Fruit fly (Drosophila melanogaster) whole organism, embryonic: Measurements from ENCODE around the gene CG13033.

Experiments
- Bdp1 ChIP-seq: fragments of 200-800 bp; sonication (Bioruptor generic); optimal IDR thresholded peaks from 3 replicates; lab custom pipeline; 2016; ENCODE audit warnings: missing biosample characterization, missing genetic modification characterization
- CG11723 ChIP-seq: fragments of 200-800 bp; sonication (Bioruptor generic); optimal IDR thresholded peaks from 2 replicates; lab custom pipeline; 2017; ENCODE audit warnings: missing biosample characterization, mild to moderate bottlenecking, missing genetic modification characterization
- CG12155 ChIP-seq: fragments of 200-800 bp; sonication (Bioruptor generic); optimal IDR thresholded peaks from 3 replicates; lab custom pipeline; 2016; ENCODE audit warnings: missing biosample characterization, missing genetic modification characterization
- CG12236 ChIP-seq: fragments of 200-800 bp; sonication (Bioruptor generic); optimal IDR thresholded peaks from 2 replicates; lab custom pipeline; 2016; ENCODE audit warnings: missing biosample characterization, missing genetic modification characterization
- CG12942 ChIP-seq: fragments of 200-800 bp; sonication (Bioruptor generic); optimal IDR thresholded peaks from 3 replicates; lab custom pipeline; 2016; ENCODE audit warnings: missing biosample characterization, missing genetic modification characterization
- CG14710 ChIP-seq: fragments of 200-800 bp; sonication (Bioruptor generic); optimal IDR thresholded peaks from 3 replicates; lab custom pipeline; 2019; ENCODE audit warnings: missing biosample characterization, mild to moderate bottlenecking, missing genetic modification characterization, moderate library complexity
- CG1529 ChIP-seq: fragments of 200-800 bp; sonication (Bioruptor generic); optimal IDR thresholded peaks from 3 replicates; lab custom pipeline; 2018; ENCODE audit warnings: missing biosample characterization, missing genetic modification characterization
- CG15479 ChIP-seq: fragments of 200-800 bp; sonication (Bioruptor generic); optimal IDR thresholded peaks from 3 replicates; lab custom pipeline; 2019; ENCODE audit warnings: missing biosample characterization, mild to moderate bottlenecking, missing genetic modification characterization, moderate library complexity
- CG17802 ChIP-seq: fragments of 200-800 bp; sonication (Bioruptor generic); optimal IDR thresholded peaks from 2 replicates; lab custom pipeline; 2018; ENCODE audit warnings: missing biosample characterization, mild to moderate bottlenecking, missing genetic modification characterization, moderate library complexity
- CG18764 ChIP-seq: fragments of 200-800 bp; sonication (Bioruptor generic); optimal IDR thresholded peaks from 3 replicates; lab custom pipeline; 2016; ENCODE audit warnings: missing biosample characterization, missing genetic modification characterization
- CG31224 ChIP-seq: fragments of 200-800 bp; sonication (Bioruptor generic); IDR thresholded peaks from 2 replicates; pipeline ENCODE4 v1.3.6; 2022; ENCODE audit warnings: missing biosample characterization, missing genetic modification characterization
- CG32767 ChIP-seq: fragments of 200-800 bp; sonication (Bioruptor generic); IDR thresholded peaks from 2 replicates; pipeline ENCODE4 v1.3.6; 2022; ENCODE audit warnings: missing biosample characterization, missing genetic modification characterization
- CG4424 ChIP-seq: fragments of 200-800 bp; sonication (Bioruptor generic); optimal IDR thresholded peaks from 3 replicates; lab custom pipeline; 2016; ENCODE audit warnings: missing biosample characterization, missing genetic modification characterization
- CG5245 ChIP-seq: fragments of 200-800 bp; sonication (Bioruptor generic); optimal IDR thresholded peaks from 3 replicates; lab custom pipeline; 2016; ENCODE audit warnings: missing biosample characterization, missing genetic modification characterization
- CG6854 ChIP-seq: fragments of 200-800 bp; sonication (Bioruptor generic); optimal IDR thresholded peaks from 3 replicates; lab custom pipeline; 2017; ENCODE audit warnings: missing biosample characterization, mild to moderate bottlenecking, missing genetic modification characterization
- CG7271 ChIP-seq: fragments of 200-800 bp; sonication (Bioruptor generic); optimal IDR thresholded peaks from 2 replicates; lab custom pipeline; 2018; ENCODE audit warnings: missing biosample characterization, mild to moderate bottlenecking, missing genetic modification characterization, moderate library complexity
- CG7963 ChIP-seq: fragments of 200-800 bp; sonication (Bioruptor generic); IDR thresholded peaks from 3 replicates; pipeline ENCODE4 v1.3.6; 2022; ENCODE audit warnings: missing biosample characterization, missing genetic modification characterization; ENCODE audit not compliant: partially characterized antibody
- CG8388 ChIP-seq: fragments of 200-800 bp; sonication (Bioruptor generic); optimal IDR thresholded peaks from 2 replicates; lab custom pipeline; 2019; ENCODE audit warnings: missing biosample characterization, mild to moderate bottlenecking, missing genetic modification characterization, moderate library complexity
- CG8924 ChIP-seq: fragments of 200-800 bp; optimal IDR thresholded peaks from 3 replicates; lab custom pipeline; 2019; ENCODE audit warnings: missing biosample characterization, mild to moderate bottlenecking, missing genetic modification characterization, moderate library complexity
- D19B ChIP-seq: fragments of 200-800 bp; sonication (Bioruptor generic); optimal IDR thresholded peaks from 2 replicates; lab custom pipeline; 2017; ENCODE audit warnings: missing biosample characterization, mild to moderate bottlenecking, missing genetic modification characterization
- Dek ChIP-seq: fragments of 200-800 bp; sonication (Bioruptor generic); optimal IDR thresholded peaks from 3 replicates; lab custom pipeline; 2019; ENCODE audit warnings: missing biosample characterization, mild to moderate bottlenecking, missing genetic modification characterization, moderate library complexity
- Gug ChIP-seq: fragments of 200-800 bp; sonication (Bioruptor generic); IDR thresholded peaks from 4 replicates; pipeline ENCODE4 v1.3.6; 2022; ENCODE audit warnings: missing biosample characterization, missing genetic modification characterization
- MTF-1 ChIP-seq: fragments of 200-800 bp; sonication (Bioruptor generic); optimal IDR thresholded peaks from 2 replicates; lab custom pipeline; 2018; ENCODE audit warnings: missing biosample characterization, mild to moderate bottlenecking, missing genetic modification characterization, borderline replicate concordance
- Meics ChIP-seq: fragments of 200-800 bp; sonication (Bioruptor generic); optimal IDR thresholded peaks from 2 replicates; lab custom pipeline; 2017; ENCODE audit warnings: missing biosample characterization, mild to moderate bottlenecking, missing genetic modification characterization
- Scr ChIP-seq: fragments of 200-800 bp; sonication (Bioruptor generic); IDR thresholded peaks from 2 replicates; pipeline ENCODE4 v1.3.6; 2022; ENCODE audit warnings: missing biosample characterization, missing genetic modification characterization; ENCODE audit not compliant: partially characterized antibody
- Stat92E ChIP-seq, 3 experiments: fragments of >200 bp in 2 of 3; fragments of 200-800 bp in 1 of 3; sonication (Bioruptor generic) in 1 of 3; optimal IDR thresholded peaks; 2 replicates each; lab custom pipeline; 2017 to 2019; ENCODE audit warnings: missing biosample characterization in 3 of 3, missing genetic modification characterization in 3 of 3, mild to moderate bottlenecking in 1 of 3, moderate library complexity in 1 of 3
- Usf ChIP-seq: fragments of 200-800 bp; sonication (Bioruptor generic); optimal IDR thresholded peaks from 2 replicates; lab custom pipeline; 2017; ENCODE audit warnings: missing genotype, missing biosample characterization, missing genetic modification characterization
- Xrp1 ChIP-seq: fragments of 200-800 bp; sonication (Bioruptor generic); IDR thresholded peaks from 2 replicates; pipeline ENCODE4 v1.3.6; 2022; ENCODE audit warnings: missing biosample characterization, missing genetic modification characterization
- al ChIP-seq: fragments of 200-800 bp; sonication (Bioruptor generic); IDR thresholded peaks from 2 replicates; pipeline ENCODE4 v1.3.6; 2022; ENCODE audit warnings: missing biosample characterization, missing genetic modification characterization
- ci ChIP-seq: fragments of 200-800 bp; sonication (Bioruptor generic); IDR thresholded peaks from 3 replicates; pipeline ENCODE4 v1.3.6; 2022; ENCODE audit warnings: missing biosample characterization, missing genetic modification characterization
- crc ChIP-seq: fragments of 200-800 bp; sonication (Bioruptor generic); optimal IDR thresholded peaks from 2 replicates; lab custom pipeline; 2016; ENCODE audit warnings: missing biosample characterization, missing genetic modification characterization
- dysf ChIP-seq: fragments of 200-800 bp; sonication (Bioruptor generic); IDR thresholded peaks from 3 replicates; pipeline ENCODE4 v1.3.6; 2022; ENCODE audit warnings: missing biosample characterization, missing genetic modification characterization
- hkb ChIP-seq, 2 experiments: fragments of 200-800 bp in 1 of 2; fragments of >200 bp in 1 of 2; sonication (Bioruptor generic) in 1 of 2; IDR thresholded peaks in 1 of 2; optimal IDR thresholded peaks in 1 of 2; 2 replicates each; pipeline versions ENCODE4 v1.3.6 to Lab custom; 2017 to 2022; ENCODE audit warnings: missing biosample characterization in 1 of 2, missing genetic modification characterization in 1 of 2
- kay ChIP-seq: fragments of 200-800 bp; sonication (Bioruptor generic); optimal IDR thresholded peaks from 2 replicates; lab custom pipeline; 2016; ENCODE audit warnings: missing biosample characterization, missing genetic modification characterization
- mam ChIP-seq: fragments of 200-800 bp; sonication (Bioruptor generic); optimal IDR thresholded peaks from 3 replicates; lab custom pipeline; 2016; ENCODE audit warnings: missing biosample characterization, missing genetic modification characterization
- mld ChIP-seq: fragments of 200-800 bp; sonication (Bioruptor generic); IDR thresholded peaks from 3 replicates; pipeline ENCODE4 v1.3.6; 2022; ENCODE audit warnings: missing biosample characterization, missing genetic modification characterization; ENCODE audit not compliant: partially characterized antibody
- nom ChIP-seq: fragments of 200-800 bp; sonication (Bioruptor generic); optimal IDR thresholded peaks from 2 replicates; lab custom pipeline; 2017; ENCODE audit warnings: missing biosample characterization, missing genetic modification characterization, mild to moderate bottlenecking, moderate library complexity, missing genetic modification reagents
- org-1 ChIP-seq: fragments of 200-800 bp; sonication (Bioruptor generic); optimal IDR thresholded peaks from 2 replicates; lab custom pipeline; 2017; ENCODE audit warnings: missing biosample characterization, missing genetic modification characterization
- pan ChIP-seq, 4 experiments: fragments of >200 bp in 3 of 4; fragments of 200-800 bp in 1 of 4; sonication (Bioruptor generic) in 1 of 4; optimal IDR thresholded peaks in 3 of 4; IDR thresholded peaks in 1 of 4; 2 replicates each; pipeline versions ENCODE4 v1.3.6 to Lab custom; 2017 to 2022; ENCODE audit warnings: missing biosample characterization in 2 of 4, missing genetic modification characterization in 2 of 4, mixed read lengths in 1 of 4
- peb ChIP-seq: fragments of 200-800 bp; sonication (Bioruptor generic); IDR thresholded peaks from 2 replicates; pipeline ENCODE4 v1.3.6; 2022; ENCODE audit warnings: missing biosample characterization, missing genetic modification characterization
- pum ChIP-seq: fragments of 200-800 bp; sonication (Bioruptor generic); optimal IDR thresholded peaks from 2 replicates; lab custom pipeline; 2016; ENCODE audit warnings: missing biosample characterization, missing genetic modification characterization
- scrt ChIP-seq: fragments of 200-800 bp; sonication (Bioruptor generic); optimal IDR thresholded peaks from 2 replicates; lab custom pipeline; 2018; ENCODE audit warnings: missing biosample characterization, mild to moderate bottlenecking, missing genetic modification characterization, moderate library complexity
- shn ChIP-seq: fragments of 200-800 bp; sonication (Bioruptor generic); optimal IDR thresholded peaks from 3 replicates; lab custom pipeline; 2016; ENCODE audit warnings: missing biosample characterization, missing genetic modification characterization
- sqz ChIP-seq: fragments of 200-800 bp; sonication (Bioruptor generic); optimal IDR thresholded peaks from 3 replicates; lab custom pipeline; 2018; ENCODE audit warnings: missing biosample characterization, mild to moderate bottlenecking, missing genetic modification characterization
- tin ChIP-seq: fragments of 200-800 bp; sonication (Bioruptor generic); optimal IDR thresholded peaks from 3 replicates; lab custom pipeline; 2016; ENCODE audit warnings: missing biosample characterization, missing genetic modification characterization
- trh ChIP-seq: fragments of 200-800 bp; sonication (Bioruptor generic); optimal IDR thresholded peaks from 2 replicates; lab custom pipeline; 2016; ENCODE audit warnings: missing biosample characterization, missing genetic modification characterization
- vvl ChIP-seq: fragments of 200-800 bp; sonication (Bioruptor generic); IDR thresholded peaks from 2 replicates; pipeline ENCODE4 v1.3.6; 2022; ENCODE audit warnings: missing biosample characterization, missing genetic modification characterization
- zfh1 ChIP-seq: fragments of 200-800 bp; sonication (Bioruptor generic); IDR thresholded peaks from 3 replicates; pipeline ENCODE4 v1.3.6; 2022; ENCODE audit warnings: missing biosample characterization, missing genetic modification characterization

The CG13033 gene

dm6 chr3L:16587994-16588622 is 42.7 kb upstream of the CG13033 start (continued):
- TF ChIP-seq Bdp1, result peak; percentile 64
- TF ChIP-seq CG15479 (GFP tag; lab: Kevin White, UChicago), result no peak
- peak; percentile 77; the same call in 2 of the 3 replicates for TF ChIP-seq ci (GFP tag; lab: Robert Waterston, UW)
- no peak for TF ChIP-seq org-1
- peak; percentile 53; the same call in 1 of the 2 replicates for TF ChIP-seq Xrp1 (GFP tag; lab: Robert Waterston, UW)
- peak; percentile 9 for TF ChIP-seq CG12155 (GFP tag; lab: Kevin White, UChicago)
- peak; percentile 37 for TF ChIP-seq CG5245 (GFP tag; lab: Kevin White, UChicago)
- TF ChIP-seq pum (GFP tag; lab: Kevin White, UChicago), result peak; percentile 57
- peak; percentile 72 for TF ChIP-seq CG8924
- no peak for TF ChIP-seq Stat92E (GFP tag; optimal IDR thresholded peaks at IDR 0.05; lab: Kevin White, UChicago)
- TF ChIP-seq Usf (GFP tag; lab: Kevin White, UChicago), result no peak
- peak; percentile 79; the same call in 2 of the 3 replicates for TF ChIP-seq CG7963
- no peak for TF ChIP-seq peb
- TF ChIP-seq al (GFP tag; lab: Robert Waterston, UW), result peak; percentile 20; the same call in 1 of the 2 replicates
- TF ChIP-seq tin (GFP tag; lab: Kevin White, UChicago), result peak; percentile 60
- peak; percentile 25 for TF ChIP-seq trh (GFP tag; lab: Kevin White, UChicago)
- no peak for TF ChIP-seq CG12236
- TF ChIP-seq CG6854, result no peak
- TF ChIP-seq dysf (GFP tag; lab: Robert Waterston, UW), result peak; percentile 62; the same call in 1 of the 3 replicates
- peak; percentile 20 for TF ChIP-seq CG7271
- TF ChIP-seq nom (GFP tag; lab: Kevin White, UChicago), result peak; percentile 99
- TF ChIP-seq kay, result peak; percentile 47
- peak; percentile 97 for TF ChIP-seq Scr (GFP tag; lab: Robert Waterston, UW)
- TF ChIP-seq shn (GFP tag; lab: Kevin White, UChicago), result peak; percentile 63
- no peak for TF ChIP-seq sqz (GFP tag; lab: Kevin White, UChicago)
- no peak for TF ChIP-seq scrt (GFP tag; lab: Kevin White, UChicago)
- peak; percentile 37 for TF ChIP-seq Meics (GFP tag; lab: Kevin White, UChicago)
- peak; percentile 18 for TF ChIP-seq CG1529 (GFP tag; lab: Kevin White, UChicago)
- peak; percentile 64 for TF ChIP-seq CG17802
- TF ChIP-seq MTF-1 (GFP tag; lab: Kevin White, UChicago), result no peak
- TF ChIP-seq Dek, result peak; percentile 68
- TF ChIP-seq mam (GFP tag; lab: Kevin White, UChicago), result peak; percentile 67
- TF ChIP-seq crc, result peak; percentile 9
- peak; percentile 54 for TF ChIP-seq CG31224 (GFP tag; lab: Robert Waterston, UW)
- TF ChIP-seq Gug (GFP tag; lab: Robert Waterston, UW), result peak; percentile 66
- peak; percentile 47 for TF ChIP-seq D19B
- no peak for TF ChIP-seq CG11723
- peak; percentile 75; the same call in 1 of the 3 replicates for TF ChIP-seq mld (GFP tag; lab: Robert Waterston, UW)
- TF ChIP-seq CG18764 (GFP tag; lab: Kevin White, UChicago), result no peak
- TF ChIP-seq CG12942 (GFP tag; lab: Kevin White, UChicago), result peak; percentile 39
- peak; percentile 78 for TF ChIP-seq hkb (optimal IDR thresholded peaks at IDR 0.05; lab: Kevin White, UChicago)
- peak; percentile 51 for TF ChIP-seq hkb (GFP tag; IDR thresholded peaks at IDR 0.05; lab: Robert Waterston, UW)
- no peak for TF ChIP-seq CG32767 (GFP tag; lab: Robert Waterston, UW)
- TF ChIP-seq CG4424 (GFP tag; lab: Kevin White, UChicago), result peak; percentile 16
- TF ChIP-seq vvl (GFP tag; lab: Robert Waterston, UW), result peak; percentile 79
- peak; percentile 58; the same call in 1 of the 3 replicates for TF ChIP-seq zfh1
- TF ChIP-seq CG14710 (tag; lab: Kevin White, UChicago), result peak; percentile 86
- no peak for TF ChIP-seq CG8388
- TF ChIP-seq pan (optimal IDR thresholded peaks at IDR 0.05; lab: Kevin White, UChicago), result no peak
- peak in 1 of 2 experiments; percentile 76 for TF ChIP-seq pan (GFP tag; optimal IDR thresholded peaks at IDR 0.05 in 1 of 2, IDR thresholded peaks at IDR 0.05 in 1 of 2)
